Fruit fly (Drosophila melanogaster) whole organism, embryonic: ENCODE measurements around the gene mRpL10.

Experiments used
- Bdp1 ChIP-seq: fragments of 200-800 bp; sonication (Bioruptor generic); optimal IDR thresholded peaks from 3 replicates; lab custom pipeline; 2016; ENCODE audit warnings: missing biosample characterization, missing genetic modification characterization
- Blimp-1 ChIP-seq: fragments of 200-800 bp; sonication (Bioruptor generic); optimal IDR thresholded peaks from 3 replicates; lab custom pipeline; 2018; ENCODE audit warnings: missing biosample characterization, missing genetic modification characterization, mild to moderate bottlenecking, moderate library complexity, missing genetic modification reagents
- CG10462 ChIP-seq: fragments of 200-800 bp; sonication (Bioruptor generic); optimal IDR thresholded peaks from 2 replicates; lab custom pipeline; 2016; ENCODE audit warnings: missing biosample characterization, missing genetic modification characterization
- CG10565 ChIP-seq: fragments of 200-800 bp; sonication (Bioruptor generic); optimal IDR thresholded peaks from 3 replicates; lab custom pipeline; 2016; ENCODE audit warnings: missing biosample characterization, mild to moderate bottlenecking, missing genetic modification characterization
- CG1233 ChIP-seq: fragments of 200-800 bp; sonication (Bioruptor generic); optimal IDR thresholded peaks from 4 replicates; lab custom pipeline; 2018; ENCODE audit warnings: missing biosample characterization, mild to moderate bottlenecking, missing genetic modification characterization
- CG14710 ChIP-seq: fragments of 200-800 bp; sonication (Bioruptor generic); optimal IDR thresholded peaks from 3 replicates; lab custom pipeline; 2019; ENCODE audit warnings: missing biosample characterization, mild to moderate bottlenecking, missing genetic modification characterization, moderate library complexity
- CG15601 ChIP-seq: fragments of 200-800 bp; sonication (Bioruptor generic); optimal IDR thresholded peaks from 3 replicates; lab custom pipeline; 2019; ENCODE audit warnings: missing biosample characterization, mild to moderate bottlenecking, missing genetic modification characterization, moderate library complexity
- CG17361 ChIP-seq: fragments of 200-800 bp; sonication (Bioruptor generic); IDR thresholded peaks from 3 replicates; pipeline ENCODE4 v1.3.6; 2022; ENCODE audit warnings: missing biosample characterization, missing genetic modification characterization
- CG17802 ChIP-seq: fragments of 200-800 bp; sonication (Bioruptor generic); optimal IDR thresholded peaks from 2 replicates; lab custom pipeline; 2018; ENCODE audit warnings: missing biosample characterization, mild to moderate bottlenecking, missing genetic modification characterization, moderate library complexity
- CG18599 ChIP-seq: fragments of 200-800 bp; sonication (Bioruptor generic); optimal IDR thresholded peaks from 3 replicates; lab custom pipeline; 2017; ENCODE audit warnings: missing biosample characterization, missing genetic modification characterization, mild to moderate bottlenecking, moderate library complexity, missing genetic modification reagents
- CG31224 ChIP-seq: fragments of 200-800 bp; sonication (Bioruptor generic); IDR thresholded peaks from 2 replicates; pipeline ENCODE4 v1.3.6; 2022; ENCODE audit warnings: missing biosample characterization, missing genetic modification characterization
- CG31388 ChIP-seq: fragments of 200-800 bp; sonication (Bioruptor generic); optimal IDR thresholded peaks from 2 replicates; lab custom pipeline; 2016; ENCODE audit warnings: missing biosample characterization, missing genetic modification characterization
- CG3163 ChIP-seq: fragments of 200-800 bp; sonication (Bioruptor generic); optimal IDR thresholded peaks from 3 replicates; lab custom pipeline; 2016; ENCODE audit warnings: missing biosample characterization, missing genetic modification characterization
- CG4730 ChIP-seq: fragments of 200-800 bp; sonication (Bioruptor generic); IDR thresholded peaks from 2 replicates; pipeline ENCODE4 v1.3.6; 2022; ENCODE audit warnings: missing biosample characterization, missing genetic modification characterization
- CG4854 ChIP-seq: fragments of 200-800 bp; sonication (Bioruptor generic); optimal IDR thresholded peaks from 2 replicates; lab custom pipeline; 2016; ENCODE audit warnings: missing biosample characterization, missing genetic modification characterization, inconsistent platforms
- CG6683 ChIP-seq: fragments of 200-800 bp; sonication (Bioruptor generic); optimal IDR thresholded peaks from 2 replicates; lab custom pipeline; 2017; ENCODE audit warnings: missing biosample characterization, mild to moderate bottlenecking, missing genetic modification characterization, missing genetic modification reagents
- CG7745 ChIP-seq: fragments of 200-800 bp; sonication (Bioruptor generic); optimal IDR thresholded peaks from 2 replicates; lab custom pipeline; 2018; ENCODE audit warnings: missing biosample characterization, mild to moderate bottlenecking, missing genetic modification characterization, moderate library complexity
- CG7928 ChIP-seq: fragments of 200-800 bp; sonication (Bioruptor generic); optimal IDR thresholded peaks from 2 replicates; lab custom pipeline; 2017; ENCODE audit warnings: missing biosample characterization, mild to moderate bottlenecking, missing genetic modification characterization
- CG8359 ChIP-seq: fragments of 200-800 bp; sonication (Bioruptor generic); optimal IDR thresholded peaks from 2 replicates; lab custom pipeline; 2017; ENCODE audit warnings: missing biosample characterization, mild to moderate bottlenecking, missing genetic modification characterization, borderline replicate concordance
- CG8944 ChIP-seq: fragments of 200-800 bp; sonication (Bioruptor generic); optimal IDR thresholded peaks from 3 replicates; lab custom pipeline; 2016; ENCODE audit warnings: missing biosample characterization, missing genetic modification characterization
- Chrac-16 ChIP-seq: fragments of 200-800 bp; sonication (Bioruptor generic); optimal IDR thresholded peaks from 3 replicates; lab custom pipeline; 2016; ENCODE audit warnings: missing biosample characterization, missing genetic modification characterization
- ERR ChIP-seq: fragments of 200-800 bp; sonication (Bioruptor generic); optimal IDR thresholded peaks from 2 replicates; lab custom pipeline; 2016; ENCODE audit warnings: missing biosample characterization, missing genetic modification characterization
- Gsc ChIP-seq: fragments of 200-800 bp; sonication (Bioruptor generic); IDR thresholded peaks from 2 replicates; pipeline ENCODE4 v1.3.6; 2022; ENCODE audit warnings: missing biosample characterization, missing genetic modification characterization
- H15 ChIP-seq: fragments of 200-800 bp; sonication (Bioruptor generic); IDR thresholded peaks from 3 replicates; pipeline ENCODE4 v1.3.6; 2022; ENCODE audit warnings: missing biosample characterization, missing genetic modification characterization
- Hr39 ChIP-seq: fragments of >200 bp; optimal IDR thresholded peaks from 2 replicates; lab custom pipeline; 2017
- Lhr ChIP-seq: fragments of 200-800 bp; sonication (Bioruptor generic); optimal IDR thresholded peaks from 3 replicates; lab custom pipeline; 2017; ENCODE audit warnings: mild to moderate bottlenecking, missing biosample characterization, missing genetic modification reagents, missing genetic modification characterization
- Oaz ChIP-seq: fragments of 200-800 bp; sonication (Bioruptor generic); IDR thresholded peaks from 2 replicates; pipeline ENCODE4 v1.3.6; 2022; ENCODE audit warnings: missing biosample characterization, missing genetic modification characterization
- Ptx1 ChIP-seq: fragments of 200-800 bp; sonication (Bioruptor generic); IDR thresholded peaks from 2 replicates; pipeline ENCODE4 v1.3.6; 2022; ENCODE audit warnings: missing biosample characterization, missing genetic modification characterization
- Scr ChIP-seq: fragments of 200-800 bp; sonication (Bioruptor generic); IDR thresholded peaks from 2 replicates; pipeline ENCODE4 v1.3.6; 2022; ENCODE audit warnings: missing biosample characterization, missing genetic modification characterization; ENCODE audit not compliant: partially characterized antibody
- Sin3A ChIP-seq: fragments of >200 bp; optimal IDR thresholded peaks from 2 replicates; lab custom pipeline; 2018
- Sox102F ChIP-seq: fragments of 200-800 bp; sonication (Bioruptor generic); optimal IDR thresholded peaks from 2 replicates; lab custom pipeline; 2018; ENCODE audit warnings: missing biosample characterization, mild to moderate bottlenecking, missing genetic modification characterization, moderate library complexity
- Sry-δ ChIP-seq: fragments of 200-800 bp; sonication (Bioruptor generic); optimal IDR thresholded peaks from 2 replicates; lab custom pipeline; 2016; ENCODE audit warnings: missing biosample characterization, missing genetic modification characterization
- Xrp1 ChIP-seq: fragments of 200-800 bp; sonication (Bioruptor generic); IDR thresholded peaks from 2 replicates; pipeline ENCODE4 v1.3.6; 2022; ENCODE audit warnings: missing biosample characterization, missing genetic modification characterization
- aop ChIP-seq: fragments of 200-800 bp; sonication (Bioruptor generic); IDR thresholded peaks from 2 replicates; pipeline ENCODE4 v1.3.6; 2022; ENCODE audit warnings: missing biosample characterization, missing genetic modification characterization
- cas ChIP-seq: fragments of 200-800 bp; sonication (Bioruptor generic); IDR thresholded peaks from 2 replicates; pipeline ENCODE4 v1.3.6; 2022; ENCODE audit warnings: missing biosample characterization, missing genetic modification characterization
- cg ChIP-seq: fragments of 200-800 bp; sonication (Bioruptor generic); optimal IDR thresholded peaks from 3 replicates; lab custom pipeline; 2019; ENCODE audit warnings: missing biosample characterization, mild to moderate bottlenecking, missing genetic modification characterization, moderate library complexity
- crc ChIP-seq: fragments of 200-800 bp; sonication (Bioruptor generic); optimal IDR thresholded peaks from 2 replicates; lab custom pipeline; 2016; ENCODE audit warnings: missing biosample characterization, missing genetic modification characterization
- en ChIP-seq: fragments of 200-800 bp; sonication (Bioruptor generic); optimal IDR thresholded peaks from 2 replicates; lab custom pipeline; 2016; ENCODE audit warnings: missing biosample characterization, missing genetic modification characterization
- ham ChIP-seq: fragments of 200-800 bp; sonication (Bioruptor generic); IDR thresholded peaks from 2 replicates; pipeline ENCODE4 v1.3.6; 2022; ENCODE audit warnings: missing biosample characterization, missing genetic modification characterization
- ind ChIP-seq: fragments of 200-800 bp; sonication (Bioruptor generic); optimal IDR thresholded peaks from 3 replicates; lab custom pipeline; 2016; ENCODE audit warnings: missing biosample characterization, missing genetic modification characterization
- kay ChIP-seq: fragments of 200-800 bp; sonication (Bioruptor generic); optimal IDR thresholded peaks from 2 replicates; lab custom pipeline; 2016; ENCODE audit warnings: missing biosample characterization, missing genetic modification characterization
- ken ChIP-seq: fragments of 200-800 bp; sonication (Bioruptor generic); IDR thresholded peaks from 3 replicates; pipeline ENCODE4 v1.3.6; 2022; ENCODE audit warnings: missing biosample characterization, missing genetic modification characterization
- kni ChIP-seq: fragments of 200-800 bp; sonication (Bioruptor generic); optimal IDR thresholded peaks from 3 replicates; lab custom pipeline; 2017; ENCODE audit warnings: mild to moderate bottlenecking, missing biosample characterization, missing genetic modification reagents, missing genetic modification characterization
- lilli ChIP-seq: fragments of 200-800 bp; sonication (Bioruptor generic); optimal IDR thresholded peaks from 3 replicates; lab custom pipeline; 2016; ENCODE audit warnings: missing biosample characterization, missing genetic modification characterization
- otp ChIP-seq: fragments of 200-800 bp; sonication (Bioruptor generic); IDR thresholded peaks from 3 replicates; pipeline ENCODE4, ENCODE4 v1.3.6; 2022; ENCODE audit warnings: missing biosample characterization, missing genetic modification characterization
- pum ChIP-seq: fragments of 200-800 bp; sonication (Bioruptor generic); optimal IDR thresholded peaks from 2 replicates; lab custom pipeline; 2016; ENCODE audit warnings: missing biosample characterization, missing genetic modification characterization
- pzg ChIP-seq: fragments of 200-800 bp; sonication (Bioruptor generic); optimal IDR thresholded peaks from 3 replicates; lab custom pipeline; 2018; ENCODE audit warnings: missing biosample characterization, mild to moderate bottlenecking, missing genetic modification characterization, moderate library complexity
- ranshi ChIP-seq: fragments of 200-800 bp; sonication (Bioruptor generic); IDR thresholded peaks from 2 replicates; pipeline ENCODE4 v1.3.6; 2022; ENCODE audit warnings: missing biosample characterization, missing genetic modification characterization
- sens ChIP-seq: fragments of 200-800 bp; sonication (Bioruptor generic); peaks from one replicate; lab custom pipeline; 2016; ENCODE audit warnings: missing biosample characterization, missing genetic modification characterization
- sima ChIP-seq: fragments of 200-800 bp; sonication (Bioruptor generic); optimal IDR thresholded peaks from 2 replicates; lab custom pipeline; 2016; ENCODE audit warnings: missing biosample characterization, missing genetic modification characterization
- sob ChIP-seq: fragments of 200-800 bp; sonication (Bioruptor generic); IDR thresholded peaks from 2 replicates; pipeline ENCODE4 v1.3.6; 2022; ENCODE audit warnings: missing biosample characterization, missing genetic modification characterization
- twi ChIP-seq: fragments of 200-800 bp; optimal IDR thresholded peaks from 2 replicates; lab custom pipeline; 2019; ENCODE audit warnings: missing biosample characterization, mild to moderate bottlenecking, missing genetic modification characterization, moderate library complexity

Gene mRpL10

DNA sequence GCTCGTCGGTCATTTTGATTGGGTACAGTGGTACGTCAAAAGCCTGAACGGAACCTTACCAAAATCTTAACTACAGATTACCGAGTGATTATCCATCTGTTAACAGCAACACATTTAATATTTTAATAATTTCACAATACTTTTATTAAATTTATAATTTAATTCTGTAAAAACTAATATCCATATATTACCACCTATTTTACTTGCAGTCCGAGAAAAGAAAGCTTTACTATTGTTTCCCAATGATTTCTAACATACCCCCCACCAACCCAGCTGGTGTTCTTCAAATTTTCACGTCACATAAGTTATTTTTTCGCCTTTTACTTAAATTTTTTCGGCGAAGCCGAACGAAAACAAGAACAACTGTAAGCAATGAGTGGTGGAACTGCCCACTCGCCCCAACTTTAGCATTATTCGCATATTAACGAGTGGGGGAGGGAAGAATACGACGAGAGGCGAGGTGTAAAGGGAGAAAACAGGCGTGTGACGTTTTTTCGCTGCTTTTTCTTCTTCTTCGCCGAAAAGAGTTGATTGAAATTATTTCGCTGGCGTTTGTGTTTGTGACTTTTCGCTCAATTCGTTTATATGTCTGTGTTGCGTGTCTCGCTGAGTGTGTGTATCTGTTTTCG is 44.4 kb downstream of the mRpL10 start (continued):
- no peak for TF ChIP-seq Lhr (GFP tag; lab: Kevin White, UChicago)
- TF ChIP-seq pum, result no peak
- no peak for TF ChIP-seq CG17802 (tag; lab: Kevin White, UChicago)
- no peak for TF ChIP-seq kni (GFP tag; lab: Kevin White, UChicago)
- peak; percentile 53 for TF ChIP-seq CG7928
- TF ChIP-seq CG18599 (GFP tag; lab: Kevin White, UChicago), result peak; percentile 89
- TF ChIP-seq ham (GFP tag; lab: Robert Waterston, UW), result no peak
- TF ChIP-seq aop (GFP tag; lab: Robert Waterston, UW), result no peak
- peak; percentile 36 for TF ChIP-seq Chrac-16 (GFP tag; lab: Kevin White, UChicago)
- TF ChIP-seq CG4854 (GFP tag; lab: Kevin White, UChicago), result no peak
- peak; percentile 46 for TF ChIP-seq lilli (GFP tag; lab: Kevin White, UChicago)
- TF ChIP-seq sens (GFP tag; lab: Kevin White, UChicago), result no peak
- no peak for TF ChIP-seq CG7745
- TF ChIP-seq Sin3A, result no peak
- TF ChIP-seq CG10462 (GFP tag; lab: Kevin White, UChicago), result no peak
- peak; percentile 54 for TF ChIP-seq Xrp1 (GFP tag; lab: Robert Waterston, UW)
- TF ChIP-seq CG3163 (GFP tag; lab: Kevin White, UChicago), result no peak
- no peak for TF ChIP-seq Bdp1 (GFP tag; lab: Kevin White, UChicago)
- TF ChIP-seq CG1233 (GFP tag; lab: Kevin White, UChicago), result peak; percentile 41
- no peak for TF ChIP-seq sima
- TF ChIP-seq CG14710, result peak; percentile 12
- TF ChIP-seq Hr39 (lab: Kevin White, UChicago), result no peak
- TF ChIP-seq Scr (GFP tag; lab: Robert Waterston, UW), result no peak
- no peak for TF ChIP-seq Oaz (GFP tag; lab: Robert Waterston, UW)
- peak; percentile 80 for TF ChIP-seq CG17361 (GFP tag; lab: Robert Waterston, UW)
- peak; percentile 56; the same call in 1 of the 2 replicates for TF ChIP-seq ranshi (GFP tag; lab: Robert Waterston, UW)
- TF ChIP-seq twi (tag; lab: Kevin White, UChicago), result no peak
- TF ChIP-seq ken, result no peak
- no peak for TF ChIP-seq Sry-δ
- no peak for TF ChIP-seq crc (GFP tag; lab: Kevin White, UChicago)
- no peak for TF ChIP-seq CG8359 (GFP tag; lab: Kevin White, UChicago)
- TF ChIP-seq CG31388 (GFP tag; lab: Kevin White, UChicago), result no peak
- no peak for TF ChIP-seq ERR (GFP tag; lab: Kevin White, UChicago)
- TF ChIP-seq sob (GFP tag; lab: Robert Waterston, UW), result 0 out of 2 replicates have a peak, but pooled peaks have one; percentile 20
- TF ChIP-seq H15 (GFP tag; lab: Robert Waterston, UW), result no peak
- peak; percentile 56 for TF ChIP-seq cg
- TF ChIP-seq Ptx1, result peak; percentile 55
- no peak for TF ChIP-seq CG4730 (GFP tag; lab: Robert Waterston, UW)
- TF ChIP-seq CG6683 (GFP tag; lab: Kevin White, UChicago), result peak; percentile 53
- TF ChIP-seq Blimp-1 (GFP tag; lab: Kevin White, UChicago), result peak; percentile 43
- no peak for TF ChIP-seq CG8944 (GFP tag; lab: Kevin White, UChicago)
- TF ChIP-seq Sox102F (GFP tag; lab: Kevin White, UChicago), result peak; percentile 52
- no peak for TF ChIP-seq en (GFP tag; lab: Kevin White, UChicago)
- TF ChIP-seq kay, result no peak
- TF ChIP-seq CG10565 (GFP tag; lab: Kevin White, UChicago), result no peak
- TF ChIP-seq cas (GFP tag; lab: Robert Waterston, UW), result no peak
- TF ChIP-seq CG31224 (GFP tag; lab: Robert Waterston, UW), result 0 out of 2 replicates have a peak, but pooled peaks have one; percentile 10
- peak; percentile 62 for TF ChIP-seq ind (GFP tag; lab: Kevin White, UChicago)
- TF ChIP-seq otp (GFP tag; lab: Robert Waterston, UW), result no peak
- TF ChIP-seq pzg (GFP tag; lab: Kevin White, UChicago), result no peak
- no peak for TF ChIP-seq CG15601 (tag; lab: Kevin White, UChicago)
- TF ChIP-seq Gsc, result no peak
